Worm (Caenorhabditis elegans) whole organism, young adult: Measurements from ENCODE around the gene lec-11.

Experiments used
- B0035.1 ChIP-seq: sonication (generic microtip); optimal IDR thresholded peaks from 2 replicates; lab custom pipeline; 2016; ENCODE audit warnings: missing genetic modification characterization, mild to moderate bottlenecking, missing compliant biosample characterization, missing genotype, missing genetic modification reagents
- C06A6.2 ChIP-seq: fragments of 200-800 bp; sonication (Bioruptor generic); conservative IDR thresholded peaks from 2 replicates; pipeline ENCODE4 v1.3.6; 2022; ENCODE audit warnings: missing genetic modification characterization, missing compliant biosample characterization
- D2030.7 ChIP-seq: fragments of 200-800 bp; sonication (Bioruptor generic); IDR thresholded peaks from 2 replicates; pipeline ENCODE4 v1.3.6; 2022; ENCODE audit warnings: missing genetic modification reagents, missing genetic modification characterization, missing compliant biosample characterization
- F10E7.11 ChIP-seq: sonication (generic microtip); optimal IDR thresholded peaks from 2 replicates; lab custom pipeline; 2017; ENCODE audit warnings: mild to moderate bottlenecking, missing genetic modification characterization, moderate library complexity, missing compliant biosample characterization
- F33H1.4 ChIP-seq: fragments of 200-800 bp; sonication (Bioruptor generic); IDR thresholded peaks from 2 replicates; pipeline ENCODE4 v1.3.6; 2022; ENCODE audit warnings: missing genetic modification reagents, missing genetic modification characterization, missing compliant biosample characterization
- F39B2.1 ChIP-seq: fragments of 200-800 bp; sonication (Bioruptor generic); IDR thresholded peaks from 2 replicates; pipeline ENCODE4 v1.3.6; 2022; ENCODE audit warnings: missing genetic modification reagents, missing genetic modification characterization, missing compliant biosample characterization
- F49E8.2 ChIP-seq: sonication (generic microtip); optimal IDR thresholded peaks from 3 replicates; lab custom pipeline; 2017; ENCODE audit warnings: missing genetic modification characterization, mild to moderate bottlenecking, missing compliant biosample characterization, antibody characterized with exemption, moderate library complexity; ENCODE audit not compliant: insufficient read depth
- K12H6.12 ChIP-seq: fragments of 200-800 bp; sonication (Bioruptor generic); optimal IDR thresholded peaks from 2 replicates; lab custom pipeline; 2018; ENCODE audit warnings: mild to moderate bottlenecking, missing genetic modification characterization, missing compliant biosample characterization
- T07F8.4 ChIP-seq: sonication (generic microtip); optimal IDR thresholded peaks from 2 replicates; lab custom pipeline; 2016; ENCODE audit warnings: mild to moderate bottlenecking, missing genetic modification characterization, moderate library complexity, missing compliant biosample characterization
- Y53F4B.3 ChIP-seq: fragments of 200-800 bp; sonication (Bioruptor generic); IDR thresholded peaks from 2 replicates; pipeline ENCODE4 v1.3.6; 2022; ENCODE audit warnings: missing genetic modification reagents, missing genetic modification characterization, missing compliant biosample characterization
- Y56A3A.18 ChIP-seq: fragments of 200-800 bp; sonication (Bioruptor generic); IDR thresholded peaks from 2 replicates; pipeline ENCODE4 v1.3.6; 2022; ENCODE audit warnings: missing genetic modification reagents, missing genetic modification characterization, missing compliant biosample characterization
- Y67H2A.10 ChIP-seq: fragments of 200-800 bp; sonication (Bioruptor generic); conservative IDR thresholded peaks from 2 replicates; pipeline ENCODE4 v1.3.6; 2022; ENCODE audit warnings: missing genetic modification reagents, missing genetic modification characterization, missing compliant biosample characterization
- ZK185.1 ChIP-seq: sonication (generic microtip); optimal IDR thresholded peaks from 2 replicates; lab custom pipeline; 2016; ENCODE audit warnings: mild to moderate bottlenecking, missing genetic modification characterization, missing compliant biosample characterization; ENCODE audit not compliant: poor library complexity, severe bottlenecking
- aptf-3 ChIP-seq: fragments of 200-800 bp; sonication (Bioruptor generic); IDR thresholded peaks from 2 replicates; pipeline ENCODE4 v1.3.6; 2022; ENCODE audit warnings: missing genetic modification characterization, missing compliant biosample characterization
- attf-5 ChIP-seq: fragments of 200-800 bp; sonication (Bioruptor generic); optimal IDR thresholded peaks from 2 replicates; lab custom pipeline; 2018; ENCODE audit warnings: mild to moderate bottlenecking, missing genetic modification characterization, missing compliant biosample characterization
- bed-2 ChIP-seq: fragments of 200-800 bp; sonication (Bioruptor generic); IDR thresholded peaks from 2 replicates; pipeline ENCODE4 v1.3.6; 2022; ENCODE audit warnings: missing genetic modification reagents, missing genetic modification characterization, missing compliant biosample characterization
- ccch-3 ChIP-seq: fragments of 200-800 bp; sonication (Bioruptor generic); optimal IDR thresholded peaks from 2 replicates; lab custom pipeline; 2018; ENCODE audit warnings: mild to moderate bottlenecking, missing genetic modification characterization, missing compliant biosample characterization
- cebp-1 ChIP-seq, 2 experiments: fragments of 200-800 bp in 1 of 2; sonication (Bioruptor generic) in 1 of 2; sonication (generic microtip) in 1 of 2; IDR thresholded peaks in 1 of 2; optimal IDR thresholded peaks in 1 of 2; 2 replicates each; pipeline versions ENCODE4 v1.3.6 to Lab custom; 2017 to 2022; ENCODE audit warnings: missing compliant biosample characterization in 2 of 2, missing genetic modification characterization in 2 of 2, mild to moderate bottlenecking in 1 of 2, missing genetic modification reagents in 1 of 2, moderate library complexity in 1 of 2
- ceh-58 ChIP-seq: fragments of 200-800 bp; sonication (Bioruptor generic); IDR thresholded peaks from 2 replicates; pipeline ENCODE4 v1.3.6; 2022; ENCODE audit warnings: missing genetic modification characterization, missing compliant biosample characterization
- die-1 ChIP-seq: sonication (generic microtip); optimal IDR thresholded peaks from 2 replicates; lab custom pipeline; 2016; ENCODE audit warnings: missing genotype, mild to moderate bottlenecking, missing genetic modification characterization, missing compliant biosample characterization
- dox-1 ChIP-seq: fragments of 200-800 bp; sonication (Bioruptor generic); IDR thresholded peaks from 2 replicates; pipeline ENCODE4 v1.3.6; 2022; ENCODE audit warnings: missing genetic modification reagents, missing genetic modification characterization, missing compliant biosample characterization
- efl-1 ChIP-seq: fragments of 150-350 bp; optimal IDR thresholded peaks from 2 replicates; lab custom pipeline; 2014; ENCODE audit warnings: missing biosample characterization, missing genetic modification reagents, missing genetic modification characterization
- hlh-26 ChIP-seq: fragments of 200-800 bp; sonication (Bioruptor generic); conservative IDR thresholded peaks from 2 replicates; pipeline ENCODE4 v1.3.6; 2022; ENCODE audit warnings: missing genetic modification reagents, missing genetic modification characterization, missing compliant biosample characterization
- hmg-20 ChIP-seq: fragments of 200-800 bp; sonication (Bioruptor generic); IDR thresholded peaks from 2 replicates; pipeline ENCODE4 v1.3.6; 2022; ENCODE audit warnings: missing genetic modification reagents, missing genetic modification characterization, missing compliant biosample characterization
- hrde-1 ChIP-seq: sonication (generic microtip); optimal IDR thresholded peaks from 2 replicates; lab custom pipeline; 2016; ENCODE audit warnings: missing genetic modification characterization, mild to moderate bottlenecking, missing compliant biosample characterization, moderate library complexity, missing genotype, missing genetic modification reagents, borderline replicate concordance
- lsl-1 ChIP-seq: fragments of 200-800 bp; sonication (Bioruptor generic); optimal IDR thresholded peaks from 2 replicates; lab custom pipeline; 2018; ENCODE audit warnings: mild to moderate bottlenecking, missing genetic modification characterization, moderate library complexity, missing compliant biosample characterization
- madf-8 ChIP-seq: fragments of 200-800 bp; sonication (Bioruptor generic); conservative IDR thresholded peaks from 2 replicates; pipeline ENCODE4 v1.3.6; 2022; ENCODE audit warnings: missing genetic modification reagents, missing genetic modification characterization, missing compliant biosample characterization
- mcd-1 ChIP-seq: fragments of 200-800 bp; sonication (Bioruptor generic); IDR thresholded peaks from 2 replicates; pipeline ENCODE4 v1.3.6; 2022; ENCODE audit warnings: missing genetic modification reagents, missing genetic modification characterization, missing compliant biosample characterization
- mxl-1 ChIP-seq: sonication (generic microtip); optimal IDR thresholded peaks from 2 replicates; lab custom pipeline; 2016; ENCODE audit warnings: missing genetic modification characterization, missing compliant biosample characterization
- nhr-80 ChIP-seq: sonication (generic microtip); optimal IDR thresholded peaks from 2 replicates; lab custom pipeline; 2016; ENCODE audit warnings: missing genetic modification characterization, missing compliant biosample characterization
- rcor-1 ChIP-seq: fragments of 200-800 bp; sonication (Bioruptor generic); IDR thresholded peaks from 2 replicates; pipeline ENCODE4 v1.3.6; 2022; ENCODE audit warnings: missing genetic modification reagents, missing genetic modification characterization, missing compliant biosample characterization
- rec-8 ChIP-seq, 2 experiments: sonication (generic microtip); optimal IDR thresholded peaks; 2 replicates each; lab custom pipeline; 2016; ENCODE audit warnings: mild to moderate bottlenecking in 2 of 2, missing genetic modification characterization in 2 of 2, missing genetic modification reagents in 2 of 2, missing genotype in 2 of 2, missing biosample characterization in 1 of 2, missing compliant biosample characterization in 1 of 2, moderate library complexity in 1 of 2
- repo-1 ChIP-seq: sonication (generic microtip); optimal IDR thresholded peaks from 2 replicates; lab custom pipeline; 2017; ENCODE audit warnings: mild to moderate bottlenecking, missing genetic modification characterization, missing compliant biosample characterization
- snpc-4 ChIP-seq, 5 experiments: fragments of 150-350 bp in 1 of 5; sonication (generic microtip) in 4 of 5; optimal IDR thresholded peaks; 2 replicates each; lab custom pipeline; 2014 to 2018; ENCODE audit warnings: missing genetic modification characterization in 5 of 5, missing biosample characterization in 3 of 5, antibody characterized with exemption in 2 of 5, mild to moderate bottlenecking in 2 of 5, missing compliant biosample characterization in 2 of 5, missing genotype in 2 of 5, moderate library complexity in 2 of 5, missing genetic modification reagents in 1 of 5
- tbp1 ChIP-seq: fragments of 200-800 bp; sonication (Bioruptor generic); optimal IDR thresholded peaks from 2 replicates; lab custom pipeline; 2018; ENCODE audit warnings: mild to moderate bottlenecking, missing genetic modification characterization, missing compliant biosample characterization
- tlf-1 ChIP-seq: fragments of 200-800 bp; sonication (Bioruptor generic); optimal IDR thresholded peaks from 2 replicates; lab custom pipeline; 2018; ENCODE audit warnings: mild to moderate bottlenecking, missing genetic modification characterization, missing compliant biosample characterization
- unc-130 ChIP-seq: sonication (generic microtip); optimal IDR thresholded peaks from 2 replicates; lab custom pipeline; 2016; ENCODE audit warnings: missing genetic modification reagents, missing genetic modification characterization, missing compliant biosample characterization
- zfh-2 ChIP-seq: fragments of 200-800 bp; sonication (Bioruptor generic); conservative IDR thresholded peaks from 2 replicates; pipeline ENCODE4 v1.3.6; 2022; ENCODE audit warnings: missing genetic modification reagents, missing genetic modification characterization, missing compliant biosample characterization
- ztf-25 ChIP-seq: fragments of 200-800 bp; sonication (Bioruptor generic); IDR thresholded peaks from 2 replicates; pipeline ENCODE4 v1.3.6; 2022; ENCODE audit warnings: missing genetic modification reagents, missing genetic modification characterization, missing compliant biosample characterization
- ztf-26 ChIP-seq: sonication (generic microtip); optimal IDR thresholded peaks from 2 replicates; lab custom pipeline; 2017; ENCODE audit warnings: missing genetic modification characterization, missing compliant biosample characterization
- ztf-3 ChIP-seq: fragments of 200-800 bp; sonication (Bioruptor generic); optimal IDR thresholded peaks from 2 replicates; lab custom pipeline; 2018; ENCODE audit warnings: mild to moderate bottlenecking, missing genetic modification characterization, missing compliant biosample characterization
- ztf-6 ChIP-seq: fragments of 200-800 bp; sonication (Bioruptor generic); IDR thresholded peaks from 2 replicates; pipeline ENCODE4 v1.3.6; 2022; ENCODE audit warnings: missing genetic modification reagents, missing genetic modification characterization, missing compliant biosample characterization

The lec-11 gene

ce11 chrIV:6582604-6583003 lies 7.3 kb downstream of the lec-11 start, which contains the start of gene odr-8:
Gene odr-8 (minus strand): TSS chrIV:6582704.
- no peak for TF ChIP-seq F49E8.2 (tag; lab: Kevin White, UChicago)
- TF ChIP-seq snpc-4 (GFP tag; optimal IDR thresholded peaks at IDR 0.05; lab: Kevin White, UChicago) = no peak
- TF ChIP-seq snpc-4 (tag; optimal IDR thresholded peaks at IDR 0.05; lab: Kevin White, UChicago) = peak in 1 of 4 experiments; percentile 50

ce11 chrIV:6581658-6582057 lies 8.3 kb downstream of the lec-11 start:
- no peak for TF ChIP-seq hrde-1 (tag; lab: Kevin White, UChicago)
- TF ChIP-seq F39B2.1 (GFP tag; lab: Robert Waterston, UW) = no peak
- no peak for TF ChIP-seq B0035.1 (tag; lab: Kevin White, UChicago)
- no peak for TF ChIP-seq ZK185.1
- TF ChIP-seq snpc-4 (GFP tag; optimal IDR thresholded peaks at IDR 0.05; lab: Kevin White, UChicago) = no peak
- TF ChIP-seq snpc-4 (tag; optimal IDR thresholded peaks at IDR 0.05; lab: Kevin White, UChicago) = no peak
- no peak for TF ChIP-seq hmg-20
- no peak for TF ChIP-seq efl-1 (GFP tag; lab: Kevin White, UChicago)
- no peak for TF ChIP-seq lsl-1 (GFP tag; lab: Kevin White, UChicago)
- TF ChIP-seq D2030.7 = no peak
- TF ChIP-seq repo-1 (tag; lab: Kevin White, UChicago) = no peak
- TF ChIP-seq ztf-6 (GFP tag; lab: Robert Waterston, UW) = no peak
- no peak for TF ChIP-seq madf-8 (GFP tag; lab: Robert Waterston, UW)
- TF ChIP-seq F33H1.4 (GFP tag; lab: Robert Waterston, UW) = no peak
- no peak for TF ChIP-seq bed-2
- TF ChIP-seq F49E8.2 (tag; lab: Kevin White, UChicago) = no peak

- TF ChIP-seq ztf-26 (tag; lab: Kevin White, UChicago) (no peak), Y56A3A.18 (GFP tag; lab: Robert Waterston, UW) (no peak), C06A6.2 (GFP tag; lab: Robert Waterston, UW) (no peak), mcd-1 (no peak), rec-8 (tag; optimal IDR thresholded peaks at IDR 0.05; lab: Kevin White, UChicago) (no peak), tlf-1 (no peak), ceh-58 (no peak), T07F8.4 (tag; lab: Kevin White, UChicago) (no peak), F10E7.11 (tag; lab: Kevin White, UChicago) (no peak), ztf-3 (GFP tag; lab: Kevin White, UChicago) (no peak), F49E8.2 (tag; lab: Kevin White, UChicago) (no peak), die-1 (tag; lab: Kevin White, UChicago) (no peak)
These were observed 12.0 kb downstream of the lec-11 start, which contains the start of gene C43G2.3 for ce11 chrIV:6577914-6578313. Gene C43G2.3 (plus strand): TSS chrIV:6578214.

- TF ChIP-seq aptf-3 (GFP tag; lab: Robert Waterston, UW) (no peak), ztf-26 (tag; lab: Kevin White, UChicago) (peak; percentile 12), dox-1 (GFP tag; lab: Robert Waterston, UW) (no peak), ztf-25 (no peak), ccch-3 (GFP tag; lab: Kevin White, UChicago) (no peak), ztf-6 (GFP tag; lab: Robert Waterston, UW) (no peak), cebp-1 (GFP tag; IDR thresholded peaks at IDR 0.05; lab: Robert Waterston, UW) (no peak), cebp-1 (tag; optimal IDR thresholded peaks at IDR 0.05; lab: Kevin White, UChicago) (peak; percentile 61), mxl-1 (tag; lab: Kevin White, UChicago) (no peak), lsl-1 (GFP tag; lab: Kevin White, UChicago) (no peak), Y67H2A.10 (GFP tag; lab: Robert Waterston, UW) (no peak), attf-5 (GFP tag; lab: Kevin White, UChicago) (peak; percentile 27), hlh-26 (GFP tag; lab: Robert Waterston, UW) (no peak), D2030.7 (no peak), mcd-1 (peak; percentile 41; the same call in 1 of the 2 replicates), rcor-1 (GFP tag; lab: Robert Waterston, UW) (peak; percentile 21; the same call in 1 of the 2 replicates), nhr-80 (tag; lab: Kevin White, UChicago) (peak; percentile 34), zfh-2 (GFP tag; lab: Robert Waterston, UW) (no peak), K12H6.12 (tag; lab: Kevin White, UChicago) (no peak), tbp1 (GFP tag; lab: Kevin White, UChicago) (peak; percentile 16), Y53F4B.3 (GFP tag; lab: Robert Waterston, UW) (no peak), unc-130 (GFP tag; lab: Kevin White, UChicago) (no peak)
These were observed 13.2 kb downstream of the lec-11 start for ce11 chrIV:6576728-6577101.
